Worm (Caenorhabditis elegans) whole organism, L4 larva: Measurements from ENCODE around the gene sly-1.

ENCODE experiments used
- F26F4.8 ChIP-seq: fragments of 200-800 bp; sonication (Bioruptor generic); conservative IDR thresholded peaks from 2 replicates; pipeline ENCODE4 v1.3.6; 2022; ENCODE audit warnings: missing genetic modification characterization, missing compliant biosample characterization
- Y48G9A.11 ChIP-seq: fragments of 200-800 bp; sonication (Bioruptor generic); IDR thresholded peaks from 2 replicates; pipeline ENCODE4 v1.3.6; 2022; ENCODE audit warnings: missing genetic modification reagents, missing genetic modification characterization, missing compliant biosample characterization
- ces-1 ChIP-seq: fragments of 150-350 bp; sonication (generic microtip); optimal IDR thresholded peaks from 4 replicates; lab custom pipeline; 2014; ENCODE audit warnings: missing biosample characterization, missing genetic modification reagents, missing genetic modification characterization
- fkh-10 ChIP-seq: fragments of 150-350 bp; optimal IDR thresholded peaks from 2 replicates; lab custom pipeline; 2014; ENCODE audit warnings: missing biosample characterization, missing genetic modification reagents, missing genetic modification characterization
- gei-8 ChIP-seq: fragments of 200-800 bp; sonication (Bioruptor generic); optimal IDR thresholded peaks from 2 replicates; lab custom pipeline; 2018; ENCODE audit warnings: mild to moderate bottlenecking, missing genetic modification characterization, missing compliant biosample characterization
- lir-3 ChIP-seq: sonication (generic microtip); optimal IDR thresholded peaks from 2 replicates; lab custom pipeline; 2016; ENCODE audit warnings: mild to moderate bottlenecking, missing genetic modification characterization, missing compliant biosample characterization
- mdl-1 ChIP-seq, 2 experiments: fragments of 150-350 bp in 1 of 2; sonication (generic microtip) in 1 of 2; optimal IDR thresholded peaks; 2 replicates each; lab custom pipeline; 2014 to 2017; ENCODE audit warnings: missing biosample characterization in 2 of 2, missing genetic modification characterization in 2 of 2
- mep-1 ChIP-seq: fragments of 150-350 bp; sonication (generic microtip); optimal IDR thresholded peaks from 3 replicates; lab custom pipeline; 2014; ENCODE audit warnings: missing biosample characterization, missing genetic modification characterization
- nhr-10 ChIP-seq: fragments of 150-350 bp; optimal IDR thresholded peaks from 2 replicates; lab custom pipeline; 2014; ENCODE audit warnings: missing biosample characterization, missing genetic modification characterization
- nhr-111 ChIP-seq: fragments of 200-800 bp; sonication (Bioruptor generic); optimal IDR thresholded peaks from 2 replicates; lab custom pipeline; 2018; ENCODE audit warnings: mild to moderate bottlenecking, missing genetic modification characterization, missing compliant biosample characterization
- nhr-76 ChIP-seq: fragments of 150-350 bp; optimal IDR thresholded peaks from 2 replicates; lab custom pipeline; 2014; ENCODE audit warnings: missing biosample characterization, missing genetic modification characterization
- pha-4 ChIP-seq, 2 experiments: fragments of 150-350 bp in 1 of 2; fragments of 200-800 bp in 1 of 2; sonication (Bioruptor generic) in 1 of 2; IDR thresholded peaks in 1 of 2; optimal IDR thresholded peaks in 1 of 2; 2 replicates each; pipeline versions ENCODE4 v1.3.6 to Lab custom; 2014 to 2022; ENCODE audit warnings: missing genetic modification characterization in 2 of 2, missing genetic modification reagents in 2 of 2, missing biosample characterization in 1 of 2, missing compliant biosample characterization in 1 of 2
- ztf-11 ChIP-seq: fragments of 150-350 bp; optimal IDR thresholded peaks from 2 replicates; lab custom pipeline; 2014; ENCODE audit warnings: missing biosample characterization, missing genetic modification characterization

- no peak for TF ChIP-seq nhr-76 (tag; lab: Kevin White, UChicago)
- TF ChIP-seq fkh-10, result no peak
- TF ChIP-seq lir-3 (tag; lab: Kevin White, UChicago), result no peak
- no peak for TF ChIP-seq mdl-1 (tag; optimal IDR thresholded peaks at IDR 0.05; lab: Kevin White, UChicago)
- TF ChIP-seq gei-8 (GFP tag; lab: Kevin White, UChicago), result no peak
- TF ChIP-seq nhr-111 (GFP tag; lab: Kevin White, UChicago), result no peak
- TF ChIP-seq ces-1, result no peak
- no peak for TF ChIP-seq ztf-11
- no peak for TF ChIP-seq Y48G9A.11 (GFP tag; lab: Robert Waterston, UW)
- no peak for TF ChIP-seq pha-4 (GFP tag; IDR thresholded peaks at IDR 0.05; lab: Robert Waterston, UW)
- TF ChIP-seq pha-4 (tag; optimal IDR thresholded peaks at IDR 0.05; lab: Kevin White, UChicago), result no peak
- TF ChIP-seq mep-1 (tag; lab: Kevin White, UChicago), result no peak
- TF ChIP-seq F26F4.8, result no peak
- TF ChIP-seq nhr-10 (tag; lab: Kevin White, UChicago), result no peak
Measured at ce11 chrIII:10521219-10521618, 14.4 kb downstream of the sly-1 start.
